Fruit fly (Drosophila melanogaster): Measurements from ENCODE around the gene Droj2.

Gene Droj2

DNA sequence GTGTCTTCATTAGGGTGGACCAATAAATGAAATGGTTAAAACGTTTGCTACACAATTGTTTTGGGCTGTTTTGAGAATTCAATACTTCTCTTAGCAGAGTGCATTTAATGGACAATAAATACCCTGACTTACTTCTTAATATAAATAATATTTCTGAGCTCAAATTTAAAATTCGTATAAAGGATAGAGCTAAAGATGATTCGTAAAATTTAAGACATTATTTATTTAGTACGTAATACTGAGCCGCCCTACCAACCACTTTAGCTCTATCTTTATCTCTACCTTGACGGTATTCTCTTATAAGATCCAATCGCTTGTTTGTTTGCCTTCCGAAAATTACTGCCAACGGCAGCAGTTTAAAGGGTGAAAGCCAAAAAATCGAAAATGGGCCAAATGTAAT is 51.7 kb downstream of the Droj2 start (continued):
- TF ChIP-seq dati (GFP tag; IDR thresholded peaks at IDR 0.05) (no peak; the same call in 1 of the 2 replicates), CG14441 (GFP tag; IDR thresholded peaks at IDR 0.05) (peak; percentile 83), Camta (GFP tag; optimal IDR thresholded peaks at IDR 0.05) (peak; percentile 61), CG33557 (GFP tag; optimal IDR thresholded peaks at IDR 0.05) (peak; percentile 91), gsb-n (tag; optimal IDR thresholded peaks at IDR 0.05) (peak; percentile 83), yki (optimal IDR thresholded peaks at IDR 0.05) (no peak), Side (GFP tag; optimal IDR thresholded peaks at IDR 0.05) (peak; percentile 44), ase (GFP tag; IDR thresholded peaks at IDR 0.05) (peak; percentile 62; the same call in 2 of the 3 replicates), MESR4 (GFP tag; optimal IDR thresholded peaks at IDR 0.05) (peak; percentile 19), Elba2 (GFP tag; optimal IDR thresholded peaks at IDR 0.05) (no peak), wdn (GFP tag; IDR thresholded peaks at IDR 0.05) (peak; percentile 48; the same call in 1 of the 2 replicates), CG11093 (GFP tag; IDR thresholded peaks at IDR 0.05) (no peak), Optix (GFP tag; IDR thresholded peaks at IDR 0.05) (no peak), zfh2 (GFP tag; optimal IDR thresholded peaks at IDR 0.05) (peak; percentile 31), Oaz (GFP tag; IDR thresholded peaks at IDR 0.05) (peak; percentile 44; the same call in 1 of the 2 replicates), CG9437 (GFP tag; optimal IDR thresholded peaks at IDR 0.05) (peak; percentile 79), unc-4 (GFP tag; IDR thresholded peaks at IDR 0.05; ENCODE audit: partially characterized antibody) (no peak), CG17802 (tag; optimal IDR thresholded peaks at IDR 0.05) (peak; percentile 16), cato (GFP tag; optimal IDR thresholded peaks at IDR 0.05; ENCODE audit: borderline replicate concordance) (peak; percentile 63), HLH3B (GFP tag; IDR thresholded peaks at IDR 0.05) (peak; percentile 58), crc (GFP tag; optimal IDR thresholded peaks at IDR 0.05) (peak; percentile 45), CG7786 (GFP tag; optimal IDR thresholded peaks at IDR 0.05) (peak; percentile 34), CG7357 (GFP tag; IDR thresholded peaks at IDR 0.05) (no peak), ac (GFP tag; optimal IDR thresholded peaks at IDR 0.05) (peak; percentile 8), CG7271 (tag; optimal IDR thresholded peaks at IDR 0.05) (peak; percentile 70), Hr51 (GFP tag; optimal IDR thresholded peaks at IDR 0.05) (peak; percentile 10 to 95), seq (GFP tag; IDR thresholded peaks at IDR 0.05) (peak; percentile 86), CG11723 (GFP tag; optimal IDR thresholded peaks at IDR 0.05) (peak; percentile 78), Fer1 (GFP tag; optimal IDR thresholded peaks at IDR 0.05) (peak; percentile 75), Blimp-1 (GFP tag; optimal IDR thresholded peaks at IDR 0.05) (peak; percentile 74), CG2889 (GFP tag; IDR thresholded peaks at IDR 0.05) (peak; percentile 77; the same call in 2 of the 3 replicates), unpg (GFP tag; optimal IDR thresholded peaks at IDR 0.05) (peak; percentile 93), Fer3 (tag; optimal IDR thresholded peaks at IDR 0.05) (peak; percentile 63), salm (tag; optimal IDR thresholded peaks at IDR 0.05) (peak; percentile 81), abd-A (tag; optimal IDR thresholded peaks at IDR 0.05) (no peak), CG10462 (GFP tag; optimal IDR thresholded peaks at IDR 0.05) (peak; percentile 72), twi (tag; optimal IDR thresholded peaks at IDR 0.05) (peak; percentile 75), CG10147 (GFP tag; optimal IDR thresholded peaks at IDR 0.05) (peak; percentile 70), Sry-δ (GFP tag; optimal IDR thresholded peaks at IDR 0.05) (no peak), bigmax (GFP tag; optimal IDR thresholded peaks at IDR 0.05) (no peak), otp (GFP tag; IDR thresholded peaks at IDR 0.05) (peak; percentile 81), CG8089 (GFP tag; optimal IDR thresholded peaks at IDR 0.05) (peak; percentile 49), amos (GFP tag; IDR thresholded peaks at IDR 0.05; ENCODE audit: partially characterized antibody) (no peak), CG17829 (tag; optimal IDR thresholded peaks at IDR 0.05) (peak; percentile 87), lmd (GFP tag; IDR thresholded peaks at IDR 0.05) (peak; percentile 74), Nf-YC (tag; optimal IDR thresholded peaks at IDR 0.05) (peak; percentile 70), tgo (GFP tag; IDR thresholded peaks at IDR 0.05) (peak; percentile 66; the same call in 2 of the 3 replicates), CG3726 (GFP tag; IDR thresholded peaks at IDR 0.05) (no peak), CG7963 (GFP tag; IDR thresholded peaks at IDR 0.05; ENCODE audit: partially characterized antibody) (no peak), h (optimal IDR thresholded peaks at IDR 0.05) (no peak), Gug (GFP tag; IDR thresholded peaks at IDR 0.05) (no peak)
